Fruit fly (Drosophila melanogaster): ENCODE measurements around the gene CG2201.

CG2201 gene

dm6 chr2L:21622709-21623684, 883 bp downstream of the CG2201 start:
- no peak for TF ChIP-seq CG10669 (GFP tag; optimal IDR thresholded peaks at IDR 0.05)
- peak; percentile 57 for TF ChIP-seq vri (GFP tag; optimal IDR thresholded peaks at IDR 0.05)
- TF ChIP-seq Sox14 (GFP tag; optimal IDR thresholded peaks at IDR 0.05) = no peak
- peak; percentile 57 for TF ChIP-seq svp (GFP tag)

- TF ChIP-seq dsx (GFP tag; optimal IDR thresholded peaks at IDR 0.05; ENCODE audit: poor library complexity, severe bottlenecking) = peak; percentile 27
- TF ChIP-seq CG32006 (GFP tag; optimal IDR thresholded peaks at IDR 0.05) = no peak
These were observed 1.8 kb downstream of the CG2201 start for dm6 chr2L:21622062-21622589.

- no peak for TF ChIP-seq CG31627 (GFP tag; optimal IDR thresholded peaks at IDR 0.05)
- TF ChIP-seq lz (GFP tag; optimal IDR thresholded peaks at IDR 0.05) = no peak
- no peak for TF ChIP-seq Hr4 (GFP tag; optimal IDR thresholded peaks at IDR 0.05)
- TF ChIP-seq Eip78C (GFP tag) = no peak
- no peak for TF ChIP-seq CG11762 (GFP tag; optimal IDR thresholded peaks at IDR 0.05; ENCODE audit: insufficient read depth)
- no peak for TF ChIP-seq CG3919 (GFP tag; optimal IDR thresholded peaks at IDR 0.05)
- TF ChIP-seq eg (GFP tag; IDR thresholded peaks at IDR 0.05) = no peak
- TF ChIP-seq CG6854 (GFP tag; optimal IDR thresholded peaks at IDR 0.05) = no peak
- TF ChIP-seq net (GFP tag; optimal IDR thresholded peaks at IDR 0.05) = no peak
- no peak for TF ChIP-seq CG10631 (GFP tag; optimal IDR thresholded peaks at IDR 0.05)
- no peak for TF ChIP-seq CG6808 (GFP tag; optimal IDR thresholded peaks at IDR 0.05)
- TF ChIP-seq esn (GFP tag; optimal IDR thresholded peaks at IDR 0.05) = no peak
- TF ChIP-seq CG8632 (GFP tag; optimal IDR thresholded peaks at IDR 0.05) = no peak
- TF ChIP-seq CG6276 (GFP tag; optimal IDR thresholded peaks at IDR 0.05) = no peak
- no peak for TF ChIP-seq CG15336 (GFP tag; IDR thresholded peaks at IDR 0.05)
- TF ChIP-seq dac (GFP tag; optimal IDR thresholded peaks at IDR 0.05) = no peak
- TF ChIP-seq vri (GFP tag; optimal IDR thresholded peaks at IDR 0.05) = no peak
- no peak for TF ChIP-seq ss (GFP tag; optimal IDR thresholded peaks at IDR 0.05)
- no peak for TF ChIP-seq spab (GFP tag; optimal IDR thresholded peaks at IDR 0.05)
These were observed 3.4 kb downstream of the CG2201 start for dm6 chr2L:21620527-21620926.

dm6 chr2L:21618738-21619431, 5.0 kb downstream of the CG2201 start:
- TF ChIP-seq CG10631 (GFP tag; optimal IDR thresholded peaks at IDR 0.05) = no peak
- TF ChIP-seq achi (GFP tag; optimal IDR thresholded peaks at IDR 0.05) = peak; percentile 17
- peak; percentile 18 for TF ChIP-seq CG1621 (tag; optimal IDR thresholded peaks at IDR 0.05)
- TF ChIP-seq CG8119 (GFP tag; IDR thresholded peaks at IDR 0.05) = no peak; the same call in 2 of the 3 replicates
- TF ChIP-seq vri (GFP tag; optimal IDR thresholded peaks at IDR 0.05) = no peak
- peak in 1 of 2 experiments; percentile 74 for TF ChIP-seq ss (GFP tag; optimal IDR thresholded peaks at IDR 0.05)
- TF ChIP-seq fd59A (GFP tag; optimal IDR thresholded peaks at IDR 0.05) = peak; percentile 2
- TF ChIP-seq OdsH (GFP tag; optimal IDR thresholded peaks at IDR 0.05) = peak; percentile 36
- peak; percentile 28; the same call in 1 of the 2 replicates for TF ChIP-seq CG15336 (GFP tag; IDR thresholded peaks at IDR 0.05)
- TF ChIP-seq salr (GFP tag; optimal IDR thresholded peaks at IDR 0.05) = peak in 1 of 2 experiments; percentile 22
- TF ChIP-seq fkh (GFP tag; optimal IDR thresholded peaks at IDR 0.05) = peak; percentile 65
- peak; percentile 53 for TF ChIP-seq Hr4 (GFP tag; optimal IDR thresholded peaks at IDR 0.05)
- TF ChIP-seq Eip78C (GFP tag) = peak; percentile 77
- TF ChIP-seq CG3032 (tag; optimal IDR thresholded peaks at IDR 0.05) = no peak
- TF ChIP-seq CG32006 (GFP tag; optimal IDR thresholded peaks at IDR 0.05) = peak; percentile 57
- TF ChIP-seq Eip75B (GFP tag; optimal IDR thresholded peaks at IDR 0.05) = peak; percentile 3
- TF ChIP-seq pdm3 (GFP tag; optimal IDR thresholded peaks at IDR 0.05) = peak; percentile 19
- TF ChIP-seq Sox14 (GFP tag; optimal IDR thresholded peaks at IDR 0.05) = no peak

Measured in whole organism, prepupa.